Fruit fly (Drosophila melanogaster): ENCODE results near the gene Ddx56.

Ddx56 gene

dm6 chrX:21349800-21350309 lies 37.9 kb downstream of the Ddx56 start, which contains the start of the genes peng and sol (continued):
- TF ChIP-seq oc (tag; optimal IDR thresholded peaks at IDR 0.05) (no peak), CG17568 (GFP tag; optimal IDR thresholded peaks at IDR 0.05) (no peak), dati (GFP tag; IDR thresholded peaks at IDR 0.05) (no peak), ap (GFP tag; IDR thresholded peaks at IDR 0.05) (no peak), CG7745 (tag; optimal IDR thresholded peaks at IDR 0.05) (no peak), CG15479 (GFP tag; optimal IDR thresholded peaks at IDR 0.05) (no peak), az2 (GFP tag; optimal IDR thresholded peaks at IDR 0.05) (peak; percentile 74), CG3065 (GFP tag; optimal IDR thresholded peaks at IDR 0.05) (peak; percentile 7), pb (GFP tag; optimal IDR thresholded peaks at IDR 0.05) (no peak), CG3407 (GFP tag; optimal IDR thresholded peaks at IDR 0.05) (no peak), CG4328 (GFP tag; optimal IDR thresholded peaks at IDR 0.05) (peak; percentile 47), CG11456 (GFP tag; IDR thresholded peaks at IDR 0.05) (no peak; the same call in 2 of the 3 replicates), HLH3B (GFP tag; IDR thresholded peaks at IDR 0.05) (peak; percentile 27; the same call in 1 of the 2 replicates), tll (GFP tag; optimal IDR thresholded peaks at IDR 0.05) (no peak), Hand (GFP tag; optimal IDR thresholded peaks at IDR 0.05) (peak; percentile 52), mam (GFP tag; optimal IDR thresholded peaks at IDR 0.05) (peak; percentile 85), Oli (tag; optimal IDR thresholded peaks at IDR 0.05) (peak; percentile 63), CG8944 (GFP tag; optimal IDR thresholded peaks at IDR 0.05) (peak; percentile 55), sd (tag; optimal IDR thresholded peaks at IDR 0.05) (no peak), CoRest (tag; optimal IDR thresholded peaks at IDR 0.05) (peak; percentile 85), CG9609 (GFP tag; optimal IDR thresholded peaks at IDR 0.05) (peak; percentile 57), CG31365 (tag; optimal IDR thresholded peaks at IDR 0.05) (no peak), dmrt99B (tag; optimal IDR thresholded peaks at IDR 0.05) (no peak), ftz-f1 (GFP tag; optimal IDR thresholded peaks at IDR 0.05) (peak; percentile 49), CG18619 (GFP tag; optimal IDR thresholded peaks at IDR 0.05) (peak; percentile 57), CHES-1-like (GFP tag; optimal IDR thresholded peaks at IDR 0.05) (peak; percentile 39), CG10979 (tag; optimal IDR thresholded peaks at IDR 0.05) (peak; percentile 55), CG16863 (GFP tag; optimal IDR thresholded peaks at IDR 0.05) (no peak), trh (GFP tag; optimal IDR thresholded peaks at IDR 0.05) (peak; percentile 46), Ptx1 (GFP tag; IDR thresholded peaks at IDR 0.05) (peak; percentile 78), CG15269 (tag; optimal IDR thresholded peaks at IDR 0.05) (peak; percentile 68), HLH54F (GFP tag; optimal IDR thresholded peaks at IDR 0.05) (peak; percentile 67), CG4854 (GFP tag; optimal IDR thresholded peaks at IDR 0.05) (peak; percentile 29), Dip2 (GFP tag; IDR thresholded peaks at IDR 0.05) (no peak), Hr78 (GFP tag; optimal IDR thresholded peaks at IDR 0.05) (no peak), Mad (GFP tag; optimal IDR thresholded peaks at IDR 0.05) (peak; percentile 76), zfh2 (GFP tag; optimal IDR thresholded peaks at IDR 0.05) (peak; percentile 78), kah (GFP tag; optimal IDR thresholded peaks at IDR 0.05) (no peak), sens (GFP tag) (peak; percentile 96), CG10274 (GFP tag; optimal IDR thresholded peaks at IDR 0.05) (peak; percentile 12), D19A (tag; optimal IDR thresholded peaks at IDR 0.05) (peak; percentile 47), Sin3A (optimal IDR thresholded peaks at IDR 0.05) (peak; percentile 64), org-1 (GFP tag; optimal IDR thresholded peaks at IDR 0.05) (peak; percentile 59), usp (GFP tag; optimal IDR thresholded peaks at IDR 0.05) (no peak), CG15601 (tag; optimal IDR thresholded peaks at IDR 0.05) (peak; percentile 65), Tbp (GFP tag; optimal IDR thresholded peaks at IDR 0.05) (no peak), CG7556 (GFP tag; optimal IDR thresholded peaks at IDR 0.05) (peak; percentile 65), Dek (tag; optimal IDR thresholded peaks at IDR 0.05) (peak; percentile 66), dimm (GFP tag; IDR thresholded peaks at IDR 0.05) (no peak), CG12391 (tag; optimal IDR thresholded peaks at IDR 0.05) (peak; percentile 84), CG14014 (GFP tag; IDR thresholded peaks at IDR 0.05) (peak; percentile 52; the same call in 1 of the 2 replicates)
